Fruit fly (Drosophila melanogaster) whole organism, embryonic: ENCODE results near the gene pnt.

ENCODE experiments used
- Asciz ChIP-seq: fragments of 200-800 bp; sonication (Bioruptor generic); optimal IDR thresholded peaks from 2 replicates; lab custom pipeline; 2017; ENCODE audit warnings: missing biosample characterization, mild to moderate bottlenecking, missing genetic modification characterization, missing genetic modification reagents
- B-H1 ChIP-seq: fragments of 200-800 bp; sonication (Bioruptor generic); IDR thresholded peaks from 3 replicates; pipeline ENCODE4 v1.3.6; 2022; ENCODE audit warnings: missing biosample characterization, missing genetic modification characterization
- BEAF-32 ChIP-seq: fragments of 200-800 bp; sonication (Bioruptor generic); optimal IDR thresholded peaks from 3 replicates; lab custom pipeline; 2017; ENCODE audit warnings: missing biosample characterization, missing genetic modification characterization, mild to moderate bottlenecking, moderate library complexity, missing genetic modification reagents
- BtbVII ChIP-seq: fragments of 200-800 bp; sonication (Bioruptor generic); optimal IDR thresholded peaks from 3 replicates; lab custom pipeline; 2017; ENCODE audit warnings: missing biosample characterization, mild to moderate bottlenecking, missing genetic modification characterization
- CG10147 ChIP-seq: fragments of 200-800 bp; sonication (Bioruptor generic); optimal IDR thresholded peaks from 2 replicates; lab custom pipeline; 2019; ENCODE audit warnings: missing biosample characterization, mild to moderate bottlenecking, missing genetic modification characterization, moderate library complexity
- CG10959 ChIP-seq: fragments of 200-800 bp; sonication (Bioruptor generic); IDR thresholded peaks from 2 replicates; pipeline ENCODE4 v1.3.6; 2022; ENCODE audit warnings: missing biosample characterization, missing genetic modification characterization
- CG11085 ChIP-seq: fragments of 200-800 bp; sonication (Bioruptor generic); IDR thresholded peaks from 2 replicates; pipeline ENCODE4 v1.3.6; 2022; ENCODE audit warnings: missing biosample characterization, missing genetic modification characterization
- CG11093 ChIP-seq: fragments of 200-800 bp; sonication (Bioruptor generic); IDR thresholded peaks from 3 replicates; pipeline ENCODE4 v1.3.6; 2022; ENCODE audit warnings: missing biosample characterization, missing genetic modification characterization
- CG11560 ChIP-seq: fragments of 200-800 bp; sonication (Bioruptor generic); IDR thresholded peaks from 3 replicates; pipeline ENCODE4 v1.3.6; 2022; ENCODE audit warnings: missing biosample characterization, missing genetic modification characterization
- CG12104 ChIP-seq: fragments of 200-800 bp; sonication (Bioruptor generic); optimal IDR thresholded peaks from 3 replicates; lab custom pipeline; 2016; ENCODE audit warnings: missing biosample characterization, missing genetic modification characterization
- CG12391 ChIP-seq: fragments of 200-800 bp; sonication (Bioruptor generic); optimal IDR thresholded peaks from 3 replicates; lab custom pipeline; 2018; ENCODE audit warnings: missing biosample characterization, mild to moderate bottlenecking, missing genetic modification characterization, moderate library complexity
- CG12744 ChIP-seq: fragments of 200-800 bp; sonication (Bioruptor generic); optimal IDR thresholded peaks from 2 replicates; lab custom pipeline; 2016; ENCODE audit warnings: missing biosample characterization, missing genetic modification characterization
- CG14014 ChIP-seq: fragments of 200-800 bp; sonication (Bioruptor generic); IDR thresholded peaks from 2 replicates; pipeline ENCODE4 v1.3.6; 2022; ENCODE audit warnings: missing biosample characterization, missing genetic modification characterization
- CG15514 ChIP-seq: fragments of 200-800 bp; sonication (Bioruptor generic); optimal IDR thresholded peaks from 3 replicates; lab custom pipeline; 2017; ENCODE audit warnings: missing biosample characterization, missing genetic modification characterization, mild to moderate bottlenecking, moderate library complexity, missing genetic modification reagents
- CG15696 ChIP-seq: fragments of 200-800 bp; sonication (Bioruptor generic); optimal IDR thresholded peaks from 2 replicates; lab custom pipeline; 2019; ENCODE audit warnings: missing biosample characterization, mild to moderate bottlenecking, missing genetic modification characterization, moderate library complexity
- CG17361 ChIP-seq: fragments of 200-800 bp; sonication (Bioruptor generic); IDR thresholded peaks from 3 replicates; pipeline ENCODE4 v1.3.6; 2022; ENCODE audit warnings: missing biosample characterization, missing genetic modification characterization
- CG18599 ChIP-seq: fragments of 200-800 bp; sonication (Bioruptor generic); optimal IDR thresholded peaks from 3 replicates; lab custom pipeline; 2017; ENCODE audit warnings: missing biosample characterization, missing genetic modification characterization, mild to moderate bottlenecking, moderate library complexity, missing genetic modification reagents
- CG2129 ChIP-seq: fragments of 200-800 bp; sonication (Bioruptor generic); IDR thresholded peaks from 2 replicates; pipeline ENCODE4 v1.3.6; 2022; ENCODE audit warnings: missing biosample characterization, missing genetic modification characterization; ENCODE audit not compliant: partially characterized antibody
- CG2712 ChIP-seq: fragments of 200-800 bp; optimal IDR thresholded peaks from 3 replicates; lab custom pipeline; 2019; ENCODE audit warnings: missing biosample characterization, mild to moderate bottlenecking, missing genetic modification characterization, moderate library complexity
- CG2875 ChIP-seq: fragments of 200-800 bp; sonication (Bioruptor generic); optimal IDR thresholded peaks from 2 replicates; lab custom pipeline; 2017; ENCODE audit warnings: missing biosample characterization, mild to moderate bottlenecking, missing genetic modification characterization, missing genetic modification reagents
- CG31388 ChIP-seq: fragments of 200-800 bp; sonication (Bioruptor generic); optimal IDR thresholded peaks from 2 replicates; lab custom pipeline; 2016; ENCODE audit warnings: missing biosample characterization, missing genetic modification characterization
- CG42726 ChIP-seq: fragments of 200-800 bp; sonication (Bioruptor generic); IDR thresholded peaks from 2 replicates; pipeline ENCODE4 v1.3.6; 2022; ENCODE audit warnings: missing biosample characterization, missing genetic modification characterization; ENCODE audit not compliant: partially characterized antibody
- CG4730 ChIP-seq: fragments of 200-800 bp; sonication (Bioruptor generic); IDR thresholded peaks from 2 replicates; pipeline ENCODE4 v1.3.6; 2022; ENCODE audit warnings: missing biosample characterization, missing genetic modification characterization
- CG7372 ChIP-seq: fragments of 200-800 bp; sonication (Bioruptor generic); IDR thresholded peaks from 2 replicates; pipeline ENCODE4 v1.3.6; 2022; ENCODE audit warnings: missing biosample characterization, missing genetic modification characterization
- CG9215 ChIP-seq: fragments of 200-800 bp; sonication (Bioruptor generic); IDR thresholded peaks from 2 replicates; pipeline ENCODE4 v1.3.6; 2022; ENCODE audit warnings: missing biosample characterization, missing genetic modification characterization
- CTCF ChIP-seq: fragments of 200-800 bp; sonication (Bioruptor generic); optimal IDR thresholded peaks from 2 replicates; lab custom pipeline; 2017; ENCODE audit warnings: missing biosample characterization, mild to moderate bottlenecking, missing genetic modification characterization, moderate library complexity
- HLHmδ ChIP-seq: fragments of 200-800 bp; sonication (Bioruptor generic); optimal IDR thresholded peaks from 2 replicates; lab custom pipeline; 2018; ENCODE audit warnings: missing biosample characterization, mild to moderate bottlenecking, missing genetic modification characterization, moderate library complexity
- Hmr ChIP-seq: fragments of 200-800 bp; sonication (Bioruptor generic); optimal IDR thresholded peaks from 3 replicates; lab custom pipeline; 2017; ENCODE audit warnings: mild to moderate bottlenecking, missing biosample characterization, missing genetic modification reagents, missing genetic modification characterization
- MBD-R2 ChIP-seq: fragments of 200-800 bp; sonication (Bioruptor generic); IDR thresholded peaks from 2 replicates; pipeline ENCODE4 v1.3.6; 2022; ENCODE audit warnings: missing biosample characterization, missing genetic modification characterization
- NC2α ChIP-seq: fragments of 200-800 bp; sonication (Bioruptor generic); optimal IDR thresholded peaks from 2 replicates; lab custom pipeline; 2016; ENCODE audit warnings: missing biosample characterization, missing genetic modification characterization
- NFAT ChIP-seq: fragments of 200-800 bp; sonication (Bioruptor generic); IDR thresholded peaks from 2 replicates; pipeline ENCODE4 v1.3.6; 2022; ENCODE audit warnings: missing biosample characterization, missing genetic modification characterization
- Pdp1 ChIP-seq, 2 experiments: fragments of 200-800 bp; sonication (Bioruptor generic); optimal IDR thresholded peaks; 3 replicates each; lab custom pipeline; 2016; ENCODE audit warnings: missing biosample characterization in 2 of 2, missing genetic modification characterization in 2 of 2, mild to moderate bottlenecking in 1 of 2, moderate library complexity in 1 of 2
- Ravus ChIP-seq: fragments of 200-800 bp; sonication (Bioruptor generic); IDR thresholded peaks from 2 replicates; pipeline ENCODE4 v1.3.6; 2022; ENCODE audit warnings: missing biosample characterization, missing genetic modification characterization
- Side ChIP-seq: fragments of 200-800 bp; sonication (Bioruptor generic); optimal IDR thresholded peaks from 2 replicates; lab custom pipeline; 2016; ENCODE audit warnings: missing biosample characterization, missing genetic modification characterization
- Sox100B ChIP-seq: fragments of 200-800 bp; sonication (Bioruptor generic); optimal IDR thresholded peaks from 3 replicates; lab custom pipeline; 2018; ENCODE audit warnings: missing biosample characterization, mild to moderate bottlenecking, missing genetic modification characterization
- Usf ChIP-seq: fragments of 200-800 bp; sonication (Bioruptor generic); optimal IDR thresholded peaks from 2 replicates; lab custom pipeline; 2017; ENCODE audit warnings: missing genotype, missing biosample characterization, missing genetic modification characterization
- az2 ChIP-seq: fragments of 200-800 bp; sonication (Bioruptor generic); optimal IDR thresholded peaks from 3 replicates; lab custom pipeline; 2016; ENCODE audit warnings: missing biosample characterization, missing genetic modification characterization
- cas ChIP-seq: fragments of 200-800 bp; sonication (Bioruptor generic); IDR thresholded peaks from 2 replicates; pipeline ENCODE4 v1.3.6; 2022; ENCODE audit warnings: missing biosample characterization, missing genetic modification characterization
- dati ChIP-seq: fragments of 200-800 bp; sonication (Bioruptor generic); IDR thresholded peaks from 2 replicates; pipeline ENCODE4 v1.3.6; 2022; ENCODE audit warnings: missing biosample characterization, missing genetic modification characterization
- dmrt11E ChIP-seq: fragments of 200-800 bp; sonication (Bioruptor generic); optimal IDR thresholded peaks from 3 replicates; lab custom pipeline; 2018; ENCODE audit warnings: missing biosample characterization, mild to moderate bottlenecking, missing genetic modification characterization, moderate library complexity
- fd96Cb ChIP-seq: fragments of 200-800 bp; sonication (Bioruptor generic); optimal IDR thresholded peaks from 2 replicates; lab custom pipeline; 2018; ENCODE audit warnings: missing biosample characterization, mild to moderate bottlenecking, missing genetic modification characterization, moderate library complexity
- luna ChIP-seq: fragments of 200-800 bp; sonication (Bioruptor generic); optimal IDR thresholded peaks from 2 replicates; lab custom pipeline; 2016; ENCODE audit warnings: missing biosample characterization, missing genetic modification characterization
- nau ChIP-seq: fragments of 200-800 bp; sonication (Bioruptor generic); optimal IDR thresholded peaks from 3 replicates; lab custom pipeline; 2017; ENCODE audit warnings: missing biosample characterization, mild to moderate bottlenecking, missing genetic modification characterization, missing genetic modification reagents
- pan ChIP-seq, 4 experiments: fragments of >200 bp in 3 of 4; fragments of 200-800 bp in 1 of 4; sonication (Bioruptor generic) in 1 of 4; optimal IDR thresholded peaks in 3 of 4; IDR thresholded peaks in 1 of 4; 2 replicates each; pipeline versions ENCODE4 v1.3.6 to Lab custom; 2017 to 2022; ENCODE audit warnings: missing biosample characterization in 2 of 4, missing genetic modification characterization in 2 of 4, mixed read lengths in 1 of 4
- repo ChIP-seq: fragments of 200-800 bp; sonication (Bioruptor generic); optimal IDR thresholded peaks from 2 replicates; lab custom pipeline; 2016; ENCODE audit warnings: missing biosample characterization, missing genetic modification characterization
- salm ChIP-seq: fragments of 200-800 bp; sonication (Bioruptor generic); optimal IDR thresholded peaks from 2 replicates; lab custom pipeline; 2018; ENCODE audit warnings: missing biosample characterization, mild to moderate bottlenecking, missing genetic modification characterization
- sc ChIP-seq, 3 experiments: fragments of >200 bp in 2 of 3; fragments of 200-800 bp in 1 of 3; sonication (Bioruptor generic) in 1 of 3; optimal IDR thresholded peaks; 2 replicates in 2 of 3; 3 replicates in 1 of 3; lab custom pipeline; 2017; ENCODE audit warnings: mild to moderate bottlenecking in 1 of 3, missing biosample characterization in 1 of 3, missing genetic modification characterization in 1 of 3, missing genetic modification reagents in 1 of 3
- slbo ChIP-seq: fragments of 200-800 bp; sonication (Bioruptor generic); IDR thresholded peaks from 2 replicates; pipeline ENCODE4 v1.3.6; 2022; ENCODE audit warnings: missing biosample characterization, missing genetic modification characterization
- trh ChIP-seq: fragments of 200-800 bp; sonication (Bioruptor generic); optimal IDR thresholded peaks from 2 replicates; lab custom pipeline; 2016; ENCODE audit warnings: missing biosample characterization, missing genetic modification characterization
- ttk ChIP-seq: fragments of 200-800 bp; sonication (Bioruptor generic); IDR thresholded peaks from 2 replicates; pipeline ENCODE4 v2.1.2; 2022; ENCODE audit warnings: missing biosample characterization, missing genetic modification characterization
- wdn ChIP-seq: fragments of 200-800 bp; sonication (Bioruptor generic); IDR thresholded peaks from 2 replicates; pipeline ENCODE4 v1.3.6; 2022; ENCODE audit warnings: missing biosample characterization, missing genetic modification characterization

pnt gene

dm6 chr3R:23331865-23332367 is 14.1 kb downstream of the pnt start (continued):
- no peak for TF ChIP-seq cas (GFP tag; lab: Robert Waterston, UW)
- no peak for TF ChIP-seq ttk
- no peak for TF ChIP-seq CG2712 (tag; lab: Kevin White, UChicago)
- TF ChIP-seq NFAT (GFP tag; lab: Robert Waterston, UW), result no peak
- no peak for TF ChIP-seq CG4730 (GFP tag; lab: Robert Waterston, UW)
- TF ChIP-seq slbo (GFP tag; lab: Robert Waterston, UW), result peak; percentile 30; the same call in 1 of the 2 replicates
- TF ChIP-seq wdn (GFP tag; lab: Robert Waterston, UW), result no peak
- no peak for TF ChIP-seq CG17361 (GFP tag; lab: Robert Waterston, UW)
- no peak for TF ChIP-seq Pdp1 (GFP tag; optimal IDR thresholded peaks at IDR 0.05; lab: Kevin White, UChicago)
- no peak for TF ChIP-seq trh
- TF ChIP-seq CG11560 (tag; lab: Robert Waterston, UW), result no peak
- TF ChIP-seq pan (optimal IDR thresholded peaks at IDR 0.05; lab: Kevin White, UChicago), result no peak
- TF ChIP-seq pan (GFP tag; optimal IDR thresholded peaks at IDR 0.05 in 1 of 2, IDR thresholded peaks at IDR 0.05 in 1 of 2), result peak in 1 of 2 experiments; percentile 39
- no peak for TF ChIP-seq luna (GFP tag; lab: Kevin White, UChicago)
- TF ChIP-seq NC2α (GFP tag; lab: Kevin White, UChicago), result no peak
- TF ChIP-seq Sox100B (GFP tag; lab: Kevin White, UChicago), result no peak
- no peak for TF ChIP-seq dmrt11E (tag; lab: Kevin White, UChicago)
- TF ChIP-seq fd96Cb (tag; lab: Kevin White, UChicago), result no peak
- no peak for TF ChIP-seq repo (GFP tag; lab: Kevin White, UChicago)
- TF ChIP-seq Usf, result no peak
- TF ChIP-seq MBD-R2 (GFP tag; lab: Robert Waterston, UW), result no peak
- no peak for TF ChIP-seq sc (optimal IDR thresholded peaks at IDR 0.05; lab: Kevin White, UChicago)
- TF ChIP-seq sc (GFP tag; optimal IDR thresholded peaks at IDR 0.05; lab: Kevin White, UChicago), result no peak
- TF ChIP-seq dati, result no peak
- TF ChIP-seq CG2875 (GFP tag; lab: Kevin White, UChicago), result no peak
- TF ChIP-seq CG9215 (GFP tag; lab: Robert Waterston, UW), result no peak
- TF ChIP-seq nau (GFP tag; lab: Kevin White, UChicago), result no peak
- no peak for TF ChIP-seq B-H1 (GFP tag; lab: Robert Waterston, UW)
- TF ChIP-seq BEAF-32, result no peak
- TF ChIP-seq Ravus, result no peak
- TF ChIP-seq CG15696 (tag; lab: Kevin White, UChicago), result no peak
- TF ChIP-seq CG14014 (GFP tag; lab: Robert Waterston, UW), result no peak
- no peak for TF ChIP-seq CTCF
- no peak for TF ChIP-seq az2 (GFP tag; lab: Kevin White, UChicago)
- no peak for TF ChIP-seq salm (tag; lab: Kevin White, UChicago)
- no peak for TF ChIP-seq CG31388 (GFP tag; lab: Kevin White, UChicago)
- TF ChIP-seq CG7372 (GFP tag; lab: Robert Waterston, UW), result no peak
- TF ChIP-seq Asciz (GFP tag; lab: Kevin White, UChicago), result no peak
- no peak for TF ChIP-seq CG12744
- no peak for TF ChIP-seq CG2129 (GFP tag; lab: Robert Waterston, UW)
- peak; percentile 20 for TF ChIP-seq CG15514 (GFP tag; lab: Kevin White, UChicago)
- no peak for TF ChIP-seq CG11093 (GFP tag; lab: Robert Waterston, UW)
- TF ChIP-seq CG12104 (GFP tag; lab: Kevin White, UChicago), result no peak
- TF ChIP-seq Side (GFP tag; lab: Kevin White, UChicago), result no peak
- no peak for TF ChIP-seq BtbVII (GFP tag; lab: Kevin White, UChicago)
- TF ChIP-seq CG12391 (tag; lab: Kevin White, UChicago), result no peak
- TF ChIP-seq HLHmδ (GFP tag; lab: Kevin White, UChicago), result peak; percentile 56
- TF ChIP-seq CG10147 (GFP tag; lab: Kevin White, UChicago), result no peak
- no peak for TF ChIP-seq Hmr
- TF ChIP-seq CG42726 (GFP tag; lab: Robert Waterston, UW), result no peak
- no peak for TF ChIP-seq CG11085 (GFP tag; lab: Robert Waterston, UW)
- no peak for TF ChIP-seq CG10959 (GFP tag; lab: Robert Waterston, UW)
- TF ChIP-seq CG18599 (GFP tag; lab: Kevin White, UChicago), result peak; percentile 45
